Worm (Caenorhabditis elegans): ENCODE measurements around the gene sod-1.

- TF ChIP-seq ama-1 (optimal IDR thresholded peaks at IDR 0.05) (no peak), B0310.2 (tag; optimal IDR thresholded peaks at IDR 0.05) (no peak), hmg-4 (GFP tag; optimal IDR thresholded peaks at IDR 0.05) (no peak), ceh-13 (GFP tag; optimal IDR thresholded peaks at IDR 0.05) (no peak), tra-4 (tag; optimal IDR thresholded peaks at IDR 0.05) (no peak), scrt-1 (GFP tag; IDR thresholded peaks at IDR 0.05) (no peak)
These were observed 29.3 kb upstream of the sod-1 start for ce11 chrII:7002956-7003357.

All from whole organism, early embryonic.